Worm (Caenorhabditis elegans): ENCODE measurements around the gene clec-165.
A peak's percentile ranks its signal among the peaks of the same experiment; 100 is the strongest.

Gene clec-165

DNA sequence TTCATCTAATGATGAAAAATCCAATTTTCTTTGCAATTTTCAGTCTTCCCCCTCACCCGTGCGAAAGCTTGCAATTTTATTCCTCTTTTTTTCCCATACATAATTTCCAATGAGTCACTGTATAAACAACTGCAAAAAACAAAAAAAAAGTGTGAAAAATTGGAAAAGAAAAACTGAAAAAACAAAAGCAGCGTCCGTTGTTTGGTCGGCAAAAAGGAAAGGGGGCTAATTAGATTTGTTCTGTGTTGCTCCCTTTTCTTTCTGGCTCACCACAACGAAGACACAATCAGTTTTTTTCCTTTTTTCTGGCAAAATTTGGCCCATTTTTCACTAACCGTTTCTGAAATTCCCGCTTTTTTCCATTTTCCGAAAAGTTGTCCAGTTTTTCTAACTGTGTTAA is 34.3 kb downstream of the clec-165 start:
- TF ChIP-seq ceh-19 (GFP tag; optimal IDR thresholded peaks at IDR 0.05) (no peak), hlh-15 (tag; optimal IDR thresholded peaks at IDR 0.05) (no peak), elt-2 (tag; optimal IDR thresholded peaks at IDR 0.05) (no peak), lin-11 (tag; optimal IDR thresholded peaks at IDR 0.05) (no peak), ref-2 (tag; optimal IDR thresholded peaks at IDR 0.05) (no peak), unc-42 (tag; optimal IDR thresholded peaks at IDR 0.05) (peak; percentile 89), ahr-1 (tag; optimal IDR thresholded peaks at IDR 0.05) (no peak), ceh-48 (tag; optimal IDR thresholded peaks at IDR 0.05) (no peak), hlh-6 (tag; optimal IDR thresholded peaks at IDR 0.05) (no peak)

ce11 chrIV:1211902-1212301 is 34.8 kb downstream of the clec-165 start:
- no peak for TF ChIP-seq fkh-10 (GFP tag; optimal IDR thresholded peaks at IDR 0.05)
- no peak for TF ChIP-seq unc-42 (tag; optimal IDR thresholded peaks at IDR 0.05)
- TF ChIP-seq sox-2 (GFP tag; IDR thresholded peaks at IDR 0.05), result no peak

ce11 chrIV:1209813-1210212 is 36.9 kb downstream of the clec-165 start:
- no peak for TF ChIP-seq ceh-45 (GFP tag; IDR thresholded peaks at IDR 0.05)
- no peak for TF ChIP-seq mec-3 (tag; optimal IDR thresholded peaks at IDR 0.05; ENCODE audit: borderline replicate concordance)
- TF ChIP-seq ceh-34 (tag; optimal IDR thresholded peaks at IDR 0.05), result no peak
- TF ChIP-seq unc-86 (tag; optimal IDR thresholded peaks at IDR 0.05), result no peak
- TF ChIP-seq hlh-6 (tag; optimal IDR thresholded peaks at IDR 0.05), result no peak
- TF ChIP-seq pax-1 (tag; optimal IDR thresholded peaks at IDR 0.05), result no peak
- no peak for TF ChIP-seq sdc-2 (tag; optimal IDR thresholded peaks at IDR 0.05)

DNA sequence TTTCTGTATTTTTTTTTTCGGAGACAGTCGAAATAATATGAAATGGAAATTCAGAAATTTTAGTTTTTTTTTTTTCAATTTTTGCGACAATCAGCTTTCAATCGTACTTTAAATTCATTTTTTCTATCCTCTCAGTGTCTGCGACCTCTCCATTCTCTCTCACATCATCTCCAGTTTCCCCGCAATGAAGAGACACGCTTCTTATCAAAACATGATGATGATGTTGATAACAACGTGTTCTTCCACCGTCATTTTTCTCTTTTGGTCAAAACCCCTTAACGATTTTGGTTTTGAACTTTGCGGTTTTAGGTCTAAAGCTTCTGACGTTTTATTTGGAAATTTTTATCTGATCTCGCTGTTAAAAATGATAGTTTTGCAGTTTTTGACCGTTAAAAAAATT is 37.4 kb downstream of the clec-165 start:
- TF ChIP-seq zip-5 (tag; optimal IDR thresholded peaks at IDR 0.05) (no peak), sox-2 (GFP tag; IDR thresholded peaks at IDR 0.05) (no peak), pat-9 (tag; optimal IDR thresholded peaks at IDR 0.05) (no peak), pax-1 (tag; optimal IDR thresholded peaks at IDR 0.05) (no peak), pqm-1 (tag; optimal IDR thresholded peaks at IDR 0.05) (no peak), pha-4 (tag; optimal IDR thresholded peaks at IDR 0.05) (no peak), F13H6.1 (tag; optimal IDR thresholded peaks at IDR 0.05) (no peak), nhr-11 (tag; optimal IDR thresholded peaks at IDR 0.05) (no peak), ets-4 (tag; optimal IDR thresholded peaks at IDR 0.05) (no peak), ceh-24 (tag; optimal IDR thresholded peaks at IDR 0.05) (no peak), lim-6 (tag; optimal IDR thresholded peaks at IDR 0.05) (no peak), tbx-7 (tag; optimal IDR thresholded peaks at IDR 0.05) (no peak), ama-1 (optimal IDR thresholded peaks at IDR 0.05) (no peak), mec-3 (tag; optimal IDR thresholded peaks at IDR 0.05; ENCODE audit: borderline replicate concordance) (no peak), ahr-1 (tag; optimal IDR thresholded peaks at IDR 0.05) (no peak), ceh-2 (tag; optimal IDR thresholded peaks at IDR 0.05) (no peak), sdc-2 (tag; optimal IDR thresholded peaks at IDR 0.05) (no peak)

DNA sequence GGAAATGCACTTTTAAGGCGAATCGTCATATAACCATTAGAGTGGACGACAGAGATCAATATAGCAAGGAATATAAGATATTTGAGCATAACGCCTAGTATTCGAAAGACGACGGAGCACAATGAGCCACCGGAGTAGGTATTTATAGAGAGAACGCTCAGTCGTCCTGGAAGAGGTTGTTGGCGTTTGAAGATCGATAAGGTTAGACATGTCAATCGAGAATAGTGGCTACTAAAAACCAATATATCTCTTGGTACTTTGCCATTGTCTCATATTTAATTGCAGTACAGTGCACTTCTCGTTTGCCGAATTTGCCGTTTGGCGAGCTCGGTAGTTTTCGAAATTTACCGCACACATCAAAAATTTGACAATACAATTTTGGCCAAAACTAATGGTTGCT is 38.7 kb downstream of the clec-165 start, which contains the start of gene dsl-1:
TSS of gene dsl-1 (minus strand) at position 101 of the 400 bp plus-strand sequence.
- TF ChIP-seq ztf-16 (tag; optimal IDR thresholded peaks at IDR 0.05) (no peak), npax-4 (tag; optimal IDR thresholded peaks at IDR 0.05) (no peak), mec-3 (tag; optimal IDR thresholded peaks at IDR 0.05; ENCODE audit: borderline replicate concordance) (no peak), sox-4 (tag; optimal IDR thresholded peaks at IDR 0.05) (no peak), lin-11 (tag; optimal IDR thresholded peaks at IDR 0.05) (no peak), hlh-6 (tag; optimal IDR thresholded peaks at IDR 0.05) (no peak), nhr-11 (tag; optimal IDR thresholded peaks at IDR 0.05) (no peak), fkh-10 (GFP tag; optimal IDR thresholded peaks at IDR 0.05) (no peak), gmeb-2 (tag; optimal IDR thresholded peaks at IDR 0.05) (no peak), dmd-4 (tag; optimal IDR thresholded peaks at IDR 0.05; ENCODE audit: borderline replicate concordance) (no peak), dve-1 (tag; optimal IDR thresholded peaks at IDR 0.05) (no peak), ttx-3 (tag; optimal IDR thresholded peaks at IDR 0.05) (no peak), ceh-30 (tag; optimal IDR thresholded peaks at IDR 0.05) (no peak), ahr-1 (tag; optimal IDR thresholded peaks at IDR 0.05) (no peak), pha-4 (tag; optimal IDR thresholded peaks at IDR 0.05) (no peak), K09A11.1 (tag; optimal IDR thresholded peaks at IDR 0.05; ENCODE audit: insufficient read depth) (no peak), eyg-1 (tag; optimal IDR thresholded peaks at IDR 0.05) (no peak), pros-1 (tag; optimal IDR thresholded peaks at IDR 0.05) (no peak), ceh-14 (tag; optimal IDR thresholded peaks at IDR 0.05) (no peak)

Data from whole organism, late embryonic.